Fruit fly (Drosophila melanogaster) Kc167 (cell line): ENCODE data around the gene CG8519.

Source experiments
- Myc ChIP-seq: fragments of >200 bp; optimal IDR thresholded peaks from 2 replicates; lab custom pipeline; 2017; ENCODE audit warnings: missing external identifiers
- Sin3A ChIP-seq: fragments of >200 bp; optimal IDR thresholded peaks from 2 replicates; lab custom pipeline; 2018; ENCODE audit warnings: missing external identifiers
- h ChIP-seq: fragments of >200 bp; optimal IDR thresholded peaks from 3 replicates; lab custom pipeline; 2018; ENCODE audit warnings: missing external identifiers
- insv ChIP-seq: fragments of >200 bp; optimal IDR thresholded peaks from 3 replicates; lab custom pipeline; 2018; ENCODE audit warnings: missing external identifiers
- psq ChIP-seq: fragments of >200 bp; optimal IDR thresholded peaks from 2 replicates; lab custom pipeline; 2017; ENCODE audit warnings: missing external identifiers
- ttk ChIP-seq: sonication (Bioruptor generic); optimal IDR thresholded peaks from 2 replicates; lab custom pipeline; 2017; ENCODE audit warnings: missing external identifiers

The CG8519 gene

DNA sequence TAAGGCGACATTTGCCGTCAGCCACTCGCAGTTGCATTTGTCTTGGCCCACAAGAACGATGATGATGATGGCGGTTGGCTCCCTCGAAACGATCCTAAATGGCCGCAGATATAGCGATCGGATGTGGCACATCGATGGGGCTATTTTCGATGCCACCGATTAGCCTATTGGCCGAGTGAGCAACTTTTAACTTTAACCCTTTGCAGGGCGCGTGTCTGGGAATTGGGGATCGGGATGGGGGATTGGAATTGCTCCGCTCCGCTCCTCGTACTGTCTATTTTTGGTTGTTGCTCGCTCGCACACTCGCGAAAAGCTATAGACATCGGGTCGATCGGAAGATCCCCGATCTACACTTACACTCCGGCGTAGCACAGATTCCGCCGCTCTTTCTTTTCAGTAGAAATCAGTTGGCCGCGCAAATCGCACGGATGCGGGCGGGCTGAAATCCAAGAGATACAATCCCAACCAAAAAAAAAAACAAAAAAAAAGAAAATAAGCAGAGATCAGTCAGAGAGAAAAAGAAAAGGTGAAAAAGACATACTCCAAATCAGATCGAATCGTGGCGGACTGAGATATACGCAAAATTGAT is at the start of gene CG8519:
TSS of gene CG8519 (plus strand) at position 393 of the 589 bp plus-strand sequence.
- TF ChIP-seq insv (lab: Kevin White, UChicago) (no peak), Sin3A (lab: Kevin White, UChicago) (no peak), h (lab: Kevin White, UChicago) (no peak), psq (lab: Kevin White, UChicago) (no peak), ttk (lab: Kevin White, UChicago) (no peak), Myc (no peak)

DNA sequence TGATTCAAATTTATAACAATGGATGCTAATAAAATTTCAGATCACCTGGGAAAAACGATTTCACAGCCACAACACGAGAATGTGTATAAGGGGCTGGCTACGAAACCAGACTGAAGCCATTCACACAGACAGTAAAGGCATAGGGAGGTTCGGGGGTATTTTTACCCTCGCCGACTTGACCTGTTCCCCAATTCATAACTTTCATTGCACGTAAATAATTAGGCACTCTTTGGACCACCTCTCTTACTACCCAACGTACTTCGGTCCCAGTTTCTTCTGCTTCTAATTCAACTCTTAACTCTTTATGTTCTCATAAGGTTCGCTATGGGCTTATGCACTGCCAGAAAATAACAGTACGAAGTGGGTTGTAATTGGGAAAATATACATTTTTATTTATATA is 39.1 kb upstream of the CG8519 start, which contains the start of gene eIF4E4:
TSS of gene eIF4E4 (minus strand) at position 101 of the 400 bp plus-strand sequence.
- TF ChIP-seq psq (lab: Kevin White, UChicago) (no peak), Sin3A (lab: Kevin White, UChicago) (no peak), ttk (lab: Kevin White, UChicago) (no peak), Myc (no peak), h (lab: Kevin White, UChicago) (no peak), insv (lab: Kevin White, UChicago) (no peak)

DNA sequence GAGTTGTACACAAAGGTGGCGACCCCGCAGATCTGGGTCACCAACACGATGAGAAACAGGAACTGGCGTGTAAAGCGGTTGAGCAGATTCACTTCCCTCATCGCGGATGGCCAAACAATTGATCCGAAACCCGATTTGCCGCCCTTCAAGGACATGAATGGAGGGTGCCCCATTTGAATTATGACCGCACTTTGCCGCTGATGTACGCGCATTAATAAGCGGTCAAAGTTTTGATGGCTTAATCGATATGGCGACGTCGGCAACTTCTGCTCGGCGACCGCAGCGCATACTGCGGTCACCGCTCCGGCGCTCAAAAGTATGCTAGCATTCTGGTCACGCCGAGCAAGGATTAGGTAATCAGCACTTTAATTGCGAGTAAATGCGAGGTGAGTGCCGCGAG is 36.9 kb upstream of the CG8519 start, which contains the start of gene Grl65a:
TSS of gene Grl65a (minus strand) at position 101 of the 400 bp plus-strand sequence.
- TF ChIP-seq psq (lab: Kevin White, UChicago) (no peak), Myc (no peak), Sin3A (lab: Kevin White, UChicago) (no peak), h (lab: Kevin White, UChicago) (no peak), insv (lab: Kevin White, UChicago) (no peak)

DNA sequence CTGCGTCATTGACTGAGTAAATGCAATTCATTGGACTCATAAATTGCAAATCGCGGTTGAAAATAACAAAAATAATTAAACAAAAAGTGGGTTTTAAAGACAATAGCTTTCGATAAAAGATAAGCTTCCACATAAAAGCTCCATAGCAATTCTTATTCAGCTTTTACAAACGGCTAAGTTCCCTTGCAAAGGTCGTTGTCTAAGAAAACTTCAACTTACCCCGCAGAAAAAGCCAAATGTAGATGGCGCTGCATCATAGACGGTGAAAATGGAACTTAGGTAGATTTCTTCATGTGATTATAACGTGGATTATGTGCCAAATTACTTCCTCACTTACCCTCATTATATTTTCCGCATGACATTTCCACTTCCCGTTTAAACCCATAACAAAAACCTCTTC is 15.7 kb upstream of the CG8519 start:
- TF ChIP-seq h (lab: Kevin White, UChicago) (no peak), Myc (no peak), insv (lab: Kevin White, UChicago) (no peak), psq (lab: Kevin White, UChicago) (no peak), ttk (lab: Kevin White, UChicago) (no peak), Sin3A (lab: Kevin White, UChicago) (no peak)

DNA sequence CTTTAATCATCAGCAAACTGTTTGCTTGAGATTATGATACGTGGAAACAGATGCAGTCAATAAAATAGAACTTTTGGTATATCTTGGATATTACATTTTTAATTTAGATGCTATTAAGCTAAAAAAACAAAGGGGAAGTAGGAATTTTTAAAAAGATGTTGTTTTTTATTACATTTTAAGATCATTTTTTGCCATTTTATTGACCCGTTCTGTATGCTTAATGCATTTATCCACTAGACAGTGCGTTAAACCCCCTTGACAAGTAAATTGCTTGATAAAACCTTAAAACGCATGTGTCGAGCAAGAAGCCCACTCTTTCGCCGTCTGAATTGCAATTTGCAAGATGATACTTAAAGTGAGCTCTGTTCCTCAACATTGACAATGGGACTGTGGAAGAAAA is 11.5 kb upstream of the CG8519 start:
- TF ChIP-seq insv (lab: Kevin White, UChicago): no peak

DNA sequence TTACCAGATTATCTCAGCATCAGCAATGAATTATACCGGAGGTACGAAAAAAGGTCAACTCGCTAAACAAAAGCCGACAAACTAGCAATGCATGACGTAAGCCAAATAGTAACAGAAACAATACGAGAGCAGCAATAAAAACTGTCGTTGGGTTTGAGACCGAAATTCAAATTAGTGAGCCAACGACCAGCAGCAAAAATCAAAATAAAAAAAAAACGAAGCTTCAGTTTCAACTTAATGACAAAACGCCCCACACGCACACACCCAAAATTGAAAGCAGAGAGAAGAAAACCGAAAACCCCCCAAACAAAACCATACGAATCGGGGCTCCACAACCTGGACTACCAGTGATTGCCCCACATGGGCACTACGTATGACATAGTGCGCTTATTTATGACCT is 10.5 kb upstream of the CG8519 start:
- TF ChIP-seq insv (lab: Kevin White, UChicago): no peak

DNA sequence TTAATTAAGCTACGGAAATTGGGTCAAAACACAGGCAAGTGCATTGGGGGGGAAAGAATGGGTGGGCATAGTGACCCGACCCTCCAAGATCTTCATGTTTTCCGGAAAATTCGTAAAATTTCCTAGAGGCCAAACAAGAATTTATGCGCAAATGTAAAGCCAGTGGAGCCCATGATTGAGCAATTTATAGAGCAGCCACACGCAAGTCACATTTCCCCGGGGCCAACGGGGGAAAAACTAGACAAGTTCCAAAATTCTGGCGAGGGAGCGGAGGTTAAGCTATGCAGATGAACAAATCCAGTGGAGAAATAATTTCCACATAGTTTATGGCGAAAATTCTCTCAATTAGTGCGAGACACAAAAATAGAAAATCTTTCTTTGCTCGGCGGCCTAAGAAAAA is 7.3 kb upstream of the CG8519 start:
- TF ChIP-seq h (lab: Kevin White, UChicago) (no peak), ttk (lab: Kevin White, UChicago) (no peak), Sin3A (lab: Kevin White, UChicago) (no peak), psq (lab: Kevin White, UChicago) (no peak), insv (lab: Kevin White, UChicago) (no peak), Myc (no peak)

DNA sequence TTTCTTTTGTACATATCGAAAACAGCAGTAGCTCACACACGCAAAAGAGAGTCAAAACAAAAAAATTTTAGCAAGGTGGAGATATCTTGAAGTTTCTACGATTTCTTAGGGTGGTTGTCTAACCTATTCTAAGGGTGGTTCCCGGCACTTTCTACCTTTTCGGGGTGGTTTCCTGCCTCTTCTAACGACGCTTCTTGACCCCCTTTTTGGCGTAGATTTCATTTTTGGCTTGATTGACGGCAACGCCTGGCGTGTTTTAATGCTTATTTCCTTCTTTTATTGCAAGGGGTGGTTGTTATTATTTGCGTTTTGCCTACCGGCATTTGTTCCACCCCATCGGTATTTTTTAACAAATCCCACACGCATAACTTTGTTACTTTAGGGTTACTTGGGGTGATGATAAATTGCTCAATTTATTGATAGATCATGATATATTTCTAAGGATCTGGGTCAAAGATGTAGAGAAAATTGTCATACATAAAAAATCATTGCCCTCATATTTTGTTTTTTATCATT is 3.6 kb upstream of the CG8519 start:
- TF ChIP-seq Myc: no peak
- TF ChIP-seq psq (lab: Kevin White, UChicago): no peak
- no peak for TF ChIP-seq Sin3A (lab: Kevin White, UChicago)
- no peak for TF ChIP-seq h (lab: Kevin White, UChicago)
- TF ChIP-seq ttk (lab: Kevin White, UChicago): no peak
- no peak for TF ChIP-seq insv (lab: Kevin White, UChicago)

DNA sequence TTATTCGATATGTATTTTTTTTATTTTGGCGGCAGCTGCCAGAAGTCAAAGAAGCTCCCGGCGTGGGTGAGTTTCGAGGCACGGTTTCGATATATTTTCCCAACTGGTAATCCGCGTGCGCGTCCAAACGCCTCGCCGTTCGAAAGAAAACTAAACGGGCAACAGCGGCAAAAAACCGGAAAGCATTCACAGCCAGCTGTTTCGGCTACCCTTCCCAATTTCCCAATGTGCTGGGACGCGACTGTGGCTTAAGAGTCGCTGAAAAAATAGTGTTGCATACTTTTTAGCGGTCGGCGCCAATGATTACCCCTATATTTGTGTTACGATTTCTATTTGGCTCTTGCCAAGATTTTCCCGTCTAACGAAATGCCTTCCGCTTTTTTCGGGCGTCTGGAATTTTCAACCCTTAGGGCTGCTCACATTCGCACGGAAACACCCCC is 1.3 kb upstream of the CG8519 start, which contains the start of gene SP1173:
TSS of gene SP1173 (minus strand) at position 154 of the 440 bp plus-strand sequence.
- TF ChIP-seq psq (lab: Kevin White, UChicago): no peak
- no peak for TF ChIP-seq ttk (lab: Kevin White, UChicago)
- TF ChIP-seq h (lab: Kevin White, UChicago): no peak
- no peak for TF ChIP-seq Myc
- no peak for TF ChIP-seq insv (lab: Kevin White, UChicago)
- no peak for TF ChIP-seq Sin3A (lab: Kevin White, UChicago)

DNA sequence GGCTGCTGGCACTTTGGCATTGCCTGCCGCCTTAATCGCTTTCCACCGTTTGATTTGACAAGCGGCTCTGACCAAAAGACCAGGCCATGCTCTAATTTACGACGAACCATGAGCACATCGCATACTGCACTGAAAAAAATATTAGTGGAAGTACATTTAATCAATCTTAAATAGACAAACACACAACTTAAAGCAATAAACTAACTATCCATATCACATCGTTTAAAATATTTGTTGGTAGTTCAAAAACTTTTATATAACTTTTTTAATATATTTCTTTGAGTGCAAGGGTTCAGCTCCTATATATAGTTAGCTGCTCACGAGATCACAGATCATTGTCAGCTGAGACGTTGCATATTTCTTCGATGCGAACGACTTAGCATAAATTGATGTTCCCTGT is 1.2 kb downstream of the CG8519 start:
- TF ChIP-seq Sin3A (lab: Kevin White, UChicago) (no peak), h (lab: Kevin White, UChicago) (no peak), insv (lab: Kevin White, UChicago) (no peak), psq (lab: Kevin White, UChicago) (no peak), Myc (no peak), ttk (lab: Kevin White, UChicago) (no peak)

DNA sequence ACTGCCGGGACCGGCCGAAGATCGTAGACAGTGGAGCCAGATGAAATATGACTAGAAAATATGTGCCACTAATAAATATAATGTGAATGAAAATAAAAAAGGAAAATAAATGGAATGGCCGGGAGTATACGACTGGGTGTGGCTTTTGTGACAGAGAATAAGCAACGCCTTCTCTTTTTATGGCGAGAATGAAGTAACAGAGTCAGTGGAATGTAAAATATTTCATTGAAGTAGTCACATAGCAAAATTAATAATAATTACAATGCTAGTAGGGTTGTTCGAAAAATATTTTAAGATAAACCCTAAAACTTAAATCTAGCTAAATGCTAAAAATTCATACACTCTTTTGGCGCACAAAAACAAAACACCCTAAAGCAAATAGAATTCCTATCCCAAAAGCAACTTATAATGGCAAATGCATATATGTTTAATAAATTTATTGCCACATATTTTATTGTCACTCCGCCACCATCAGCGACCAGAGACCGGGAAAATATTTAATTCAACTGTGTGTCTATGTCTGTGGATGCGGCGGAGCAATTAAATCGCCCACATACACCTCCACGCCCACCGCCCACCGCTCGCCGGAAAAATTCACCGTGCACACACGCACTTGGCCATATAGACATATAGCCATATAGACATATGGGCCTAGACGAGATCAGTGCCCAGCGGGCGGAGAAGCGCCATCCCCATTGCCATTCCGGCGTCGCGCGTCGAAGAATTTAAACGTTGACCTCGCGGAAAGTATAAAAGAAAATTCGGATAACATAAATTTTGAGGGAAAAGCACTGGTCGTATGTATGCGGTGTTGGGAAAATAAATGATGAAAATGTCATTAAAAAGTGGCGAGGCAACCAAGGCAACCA is 2.3 kb downstream of the CG8519 start:
- TF ChIP-seq Sin3A (lab: Kevin White, UChicago): no peak
- no peak for TF ChIP-seq Myc
- no peak for TF ChIP-seq insv (lab: Kevin White, UChicago)
- no peak for TF ChIP-seq ttk (lab: Kevin White, UChicago)
- no peak for TF ChIP-seq psq (lab: Kevin White, UChicago)
- no peak for TF ChIP-seq h (lab: Kevin White, UChicago)
